Fruit fly (Drosophila melanogaster): ENCODE data around the gene GstD4.

Gene GstD4

dm6 chr3R:12370643-12370995 is 3.3 kb upstream of the GstD4 start:
- no peak for TF ChIP-seq Sox15 (GFP tag; optimal IDR thresholded peaks at IDR 0.05)
- no peak for TF ChIP-seq CG34406 (GFP tag; optimal IDR thresholded peaks at IDR 0.05)
- TF ChIP-seq CG16779 (tag; optimal IDR thresholded peaks at IDR 0.05) = no peak
- TF ChIP-seq CG6276 (GFP tag; optimal IDR thresholded peaks at IDR 0.05) = no peak
- TF ChIP-seq Ets21C (GFP tag; optimal IDR thresholded peaks at IDR 0.05) = no peak
- TF ChIP-seq CG31627 (GFP tag; optimal IDR thresholded peaks at IDR 0.05) = no peak
- TF ChIP-seq CG6792 (GFP tag; optimal IDR thresholded peaks at IDR 0.05) = no peak
- 0 out of 3 replicates have a peak, but pooled peaks have one; percentile 34 for TF ChIP-seq CG8119 (GFP tag; IDR thresholded peaks at IDR 0.05)
- no peak for TF ChIP-seq CG3032 (tag; optimal IDR thresholded peaks at IDR 0.05)
- TF ChIP-seq Blimp-1 (GFP tag; optimal IDR thresholded peaks at IDR 0.05) = no peak
- TF ChIP-seq CG6163 (GFP tag; IDR thresholded peaks at IDR 0.05) = 0 out of 3 replicates have a peak, but pooled peaks have one; percentile 44
- TF ChIP-seq ss (GFP tag; optimal IDR thresholded peaks at IDR 0.05) = peak; percentile 11 to 27
- no peak for TF ChIP-seq Eip75B (GFP tag; optimal IDR thresholded peaks at IDR 0.05)
- TF ChIP-seq pdm3 (GFP tag; optimal IDR thresholded peaks at IDR 0.05) = no peak
- TF ChIP-seq fd59A (GFP tag; optimal IDR thresholded peaks at IDR 0.05) = no peak
- no peak for TF ChIP-seq esn (GFP tag; optimal IDR thresholded peaks at IDR 0.05)
- no peak for TF ChIP-seq CG11902 (GFP tag; optimal IDR thresholded peaks at IDR 0.05)
- TF ChIP-seq Sox14 (GFP tag; optimal IDR thresholded peaks at IDR 0.05) = no peak
- no peak for TF ChIP-seq OdsH (GFP tag; optimal IDR thresholded peaks at IDR 0.05)
- no peak for TF ChIP-seq CG6854 (GFP tag; optimal IDR thresholded peaks at IDR 0.05)
- no peak for TF ChIP-seq CG1621 (tag; optimal IDR thresholded peaks at IDR 0.05)
- TF ChIP-seq Eip78C (GFP tag) = peak; percentile 67
- TF ChIP-seq spab (GFP tag; optimal IDR thresholded peaks at IDR 0.05) = no peak
- TF ChIP-seq Hr4 (GFP tag; optimal IDR thresholded peaks at IDR 0.05) = no peak
- TF ChIP-seq CG11294 (GFP tag; IDR thresholded peaks at IDR 0.05) = no peak
- no peak for TF ChIP-seq salr (GFP tag; optimal IDR thresholded peaks at IDR 0.05)
- peak; percentile 22 for TF ChIP-seq dsx (GFP tag; optimal IDR thresholded peaks at IDR 0.05; ENCODE audit: poor library complexity, severe bottlenecking)
- peak; percentile 58 for TF ChIP-seq svp (GFP tag)
- TF ChIP-seq CG32006 (GFP tag; optimal IDR thresholded peaks at IDR 0.05) = no peak
- no peak for TF ChIP-seq Ets96B (tag; optimal IDR thresholded peaks at IDR 0.05)
- no peak for TF ChIP-seq CG6808 (GFP tag; optimal IDR thresholded peaks at IDR 0.05)

- no peak for TF ChIP-seq topi (GFP tag; optimal IDR thresholded peaks at IDR 0.05)
- TF ChIP-seq Eip78C (GFP tag) = peak; percentile 7
Observed at dm6 chr3R:12371671-12372070, 2.2 kb upstream of the GstD4 start, which contains the start of gene GstD2. GstD2 (plus strand) TSS chr3R:12371971.

- TF ChIP-seq svp (GFP tag) (peak; percentile 60), Eip78C (GFP tag) (peak; percentile 4), vri (GFP tag; optimal IDR thresholded peaks at IDR 0.05) (no peak)
Observed at dm6 chr3R:12372800-12373199, 1.1 kb upstream of the GstD4 start, which contains the start of gene GstD3. GstD3 (plus strand) TSS chr3R:12373068.

dm6 chr3R:12375258-12375783 is 1.4 kb downstream of the GstD4 start, which contains the start of gene GstD5:
GstD5 (plus strand) TSS chr3R:12375733.
- TF ChIP-seq vri (GFP tag; optimal IDR thresholded peaks at IDR 0.05) (no peak), Hr38 (GFP tag; optimal IDR thresholded peaks at IDR 0.05) (no peak), CG15336 (GFP tag; IDR thresholded peaks at IDR 0.05) (no peak), fkh (GFP tag; optimal IDR thresholded peaks at IDR 0.05) (peak; percentile 23), cyc (GFP tag; optimal IDR thresholded peaks at IDR 0.05) (no peak), achi (GFP tag; optimal IDR thresholded peaks at IDR 0.05) (no peak), topi (GFP tag; optimal IDR thresholded peaks at IDR 0.05) (no peak), Eip78C (GFP tag) (peak; percentile 6), CG16779 (tag; optimal IDR thresholded peaks at IDR 0.05) (no peak), CG6276 (GFP tag; optimal IDR thresholded peaks at IDR 0.05) (no peak), CG9139 (GFP tag; optimal IDR thresholded peaks at IDR 0.05) (no peak)
